Fruit fly (Drosophila melanogaster) whole organism, embryonic: ENCODE data around the gene bin.

Experiments
- Ada2b ChIP-seq: fragments of 200-800 bp; sonication (Bioruptor generic); IDR thresholded peaks from 2 replicates; pipeline ENCODE4 v1.3.6; 2022; ENCODE audit warnings: missing biosample characterization, missing genetic modification characterization
- Atf-2 ChIP-seq: fragments of 200-800 bp; sonication (Bioruptor generic); optimal IDR thresholded peaks from 2 replicates; lab custom pipeline; 2016; ENCODE audit warnings: missing biosample characterization, missing genetic modification characterization
- CG10321 ChIP-seq: fragments of 200-800 bp; sonication (Bioruptor generic); IDR thresholded peaks from 2 replicates; pipeline ENCODE4 v1.3.6; 2022; ENCODE audit warnings: missing biosample characterization, missing genetic modification characterization
- CG10366 ChIP-seq: fragments of 200-800 bp; sonication (Bioruptor generic); IDR thresholded peaks from 2 replicates; pipeline ENCODE4 v1.3.6; 2022; ENCODE audit warnings: missing biosample characterization, missing genetic modification characterization
- CG10462 ChIP-seq: fragments of 200-800 bp; sonication (Bioruptor generic); optimal IDR thresholded peaks from 2 replicates; lab custom pipeline; 2016; ENCODE audit warnings: missing biosample characterization, missing genetic modification characterization
- CG10543 ChIP-seq: fragments of 200-800 bp; sonication (Bioruptor generic); optimal IDR thresholded peaks from 3 replicates; lab custom pipeline; 2017; ENCODE audit warnings: missing biosample characterization, mild to moderate bottlenecking, missing genetic modification characterization, moderate library complexity
- CG11093 ChIP-seq: fragments of 200-800 bp; sonication (Bioruptor generic); IDR thresholded peaks from 3 replicates; pipeline ENCODE4 v1.3.6; 2022; ENCODE audit warnings: missing biosample characterization, missing genetic modification characterization
- CG14667 ChIP-seq: fragments of 200-800 bp; sonication (Bioruptor generic); IDR thresholded peaks from 2 replicates; pipeline ENCODE4 v1.3.6; 2022; ENCODE audit warnings: missing biosample characterization, missing genetic modification characterization
- CG14965 ChIP-seq: fragments of 200-800 bp; sonication (Bioruptor generic); optimal IDR thresholded peaks from 2 replicates; lab custom pipeline; 2016; ENCODE audit warnings: missing biosample characterization, missing genetic modification characterization, borderline replicate concordance
- CG1832 ChIP-seq: fragments of 200-800 bp; sonication (Bioruptor generic); optimal IDR thresholded peaks from 2 replicates; lab custom pipeline; 2017; ENCODE audit warnings: missing biosample characterization, mild to moderate bottlenecking, missing genetic modification characterization, inconsistent platforms
- CG18476 ChIP-seq: fragments of 200-800 bp; sonication (Bioruptor generic); optimal IDR thresholded peaks from 2 replicates; lab custom pipeline; 2016; ENCODE audit warnings: missing biosample characterization, mild to moderate bottlenecking, missing genetic modification characterization
- CG2199 ChIP-seq: fragments of 200-800 bp; sonication (Bioruptor generic); IDR thresholded peaks from 3 replicates; pipeline ENCODE4 v1.3.6; 2022; ENCODE audit warnings: missing biosample characterization, missing genetic modification characterization
- CG30431 ChIP-seq: fragments of 200-800 bp; sonication (Bioruptor generic); optimal IDR thresholded peaks from 2 replicates; lab custom pipeline; 2017; ENCODE audit warnings: missing biosample characterization, missing genetic modification characterization
- CG33213 ChIP-seq: fragments of 200-800 bp; sonication (Bioruptor generic); optimal IDR thresholded peaks from 3 replicates; lab custom pipeline; 2016; ENCODE audit warnings: missing biosample characterization, missing genetic modification characterization
- CG3847 ChIP-seq: fragments of 200-800 bp; sonication (Bioruptor generic); IDR thresholded peaks from 2 replicates; pipeline ENCODE4 v1.3.6; 2022; ENCODE audit warnings: missing biosample characterization, missing genetic modification characterization
- CG4360 ChIP-seq: fragments of 200-800 bp; sonication (Bioruptor generic); IDR thresholded peaks from 2 replicates; pipeline ENCODE4 v1.3.6; 2022; ENCODE audit warnings: missing biosample characterization, missing genetic modification characterization
- CG4730 ChIP-seq: fragments of 200-800 bp; sonication (Bioruptor generic); IDR thresholded peaks from 2 replicates; pipeline ENCODE4 v1.3.6; 2022; ENCODE audit warnings: missing biosample characterization, missing genetic modification characterization
- CG8478 ChIP-seq: fragments of >200 bp; optimal IDR thresholded peaks from 2 replicates; lab custom pipeline; 2018
- CG8924 ChIP-seq: fragments of 200-800 bp; optimal IDR thresholded peaks from 3 replicates; lab custom pipeline; 2019; ENCODE audit warnings: missing biosample characterization, mild to moderate bottlenecking, missing genetic modification characterization, moderate library complexity
- CG9437 ChIP-seq: fragments of 200-800 bp; sonication (Bioruptor generic); optimal IDR thresholded peaks from 2 replicates; lab custom pipeline; 2018; ENCODE audit warnings: missing biosample characterization, mild to moderate bottlenecking, missing genetic modification characterization
- CG9817 ChIP-seq: fragments of 200-800 bp; sonication (Bioruptor generic); optimal IDR thresholded peaks from 2 replicates; lab custom pipeline; 2018; ENCODE audit warnings: missing biosample characterization, mild to moderate bottlenecking, missing genetic modification characterization, moderate library complexity
- CG9932 ChIP-seq: fragments of 200-800 bp; sonication (Bioruptor generic); IDR thresholded peaks from 2 replicates; pipeline ENCODE4 v1.3.6; 2022; ENCODE audit warnings: missing biosample characterization, missing genetic modification characterization
- Dbx ChIP-seq: fragments of 200-800 bp; sonication (Bioruptor generic); IDR thresholded peaks from 3 replicates; pipeline ENCODE4 v1.3.6; 2022; ENCODE audit warnings: missing biosample characterization, missing genetic modification characterization
- Deaf1 ChIP-seq: fragments of 200-800 bp; optimal IDR thresholded peaks from 3 replicates; lab custom pipeline; 2019; ENCODE audit warnings: missing biosample characterization, mild to moderate bottlenecking, missing genetic modification characterization, moderate library complexity
- Dref ChIP-seq: fragments of 200-800 bp; sonication (Bioruptor generic); IDR thresholded peaks from 2 replicates; pipeline ENCODE4 v1.3.6; 2022; ENCODE audit warnings: missing biosample characterization, missing genetic modification characterization
- E2f1 ChIP-seq: fragments of 200-800 bp; sonication (Bioruptor generic); IDR thresholded peaks from 2 replicates; pipeline ENCODE4 v1.3.6; 2022; ENCODE audit warnings: missing biosample characterization, missing genetic modification characterization
- Hr78 ChIP-seq, 2 experiments: fragments of 200-800 bp in 1 of 2; fragments of >200 bp in 1 of 2; sonication (Bioruptor generic) in 1 of 2; optimal IDR thresholded peaks; 2 replicates each; lab custom pipeline; 2017 to 2019; ENCODE audit warnings: missing biosample characterization in 2 of 2, missing genetic modification characterization in 2 of 2, mild to moderate bottlenecking in 1 of 2, moderate library complexity in 1 of 2
- Lhr ChIP-seq: fragments of 200-800 bp; sonication (Bioruptor generic); optimal IDR thresholded peaks from 3 replicates; lab custom pipeline; 2017; ENCODE audit warnings: mild to moderate bottlenecking, missing biosample characterization, missing genetic modification reagents, missing genetic modification characterization
- Nf-YB ChIP-seq: fragments of 200-800 bp; sonication (Bioruptor generic); optimal IDR thresholded peaks from 3 replicates; lab custom pipeline; 2019; ENCODE audit warnings: missing biosample characterization, mild to moderate bottlenecking, missing genetic modification characterization, moderate library complexity
- Nf-YC ChIP-seq: fragments of 200-800 bp; optimal IDR thresholded peaks from 3 replicates; lab custom pipeline; 2019; ENCODE audit warnings: missing biosample characterization, mild to moderate bottlenecking, missing genetic modification characterization, moderate library complexity
- Oli ChIP-seq: fragments of 200-800 bp; sonication (Bioruptor generic); optimal IDR thresholded peaks from 2 replicates; lab custom pipeline; 2018; ENCODE audit warnings: missing biosample characterization, mild to moderate bottlenecking, missing genetic modification characterization, moderate library complexity
- Xrp1 ChIP-seq: fragments of 200-800 bp; sonication (Bioruptor generic); IDR thresholded peaks from 2 replicates; pipeline ENCODE4 v1.3.6; 2022; ENCODE audit warnings: missing biosample characterization, missing genetic modification characterization
- abd-A ChIP-seq: fragments of 200-800 bp; sonication (Bioruptor generic); optimal IDR thresholded peaks from 3 replicates; lab custom pipeline; 2019; ENCODE audit warnings: missing biosample characterization, mild to moderate bottlenecking, missing genetic modification characterization, moderate library complexity
- ac ChIP-seq: fragments of 200-800 bp; sonication (Bioruptor generic); optimal IDR thresholded peaks from 3 replicates; lab custom pipeline; 2017; ENCODE audit warnings: missing biosample characterization, mild to moderate bottlenecking, missing genetic modification characterization
- chm ChIP-seq: fragments of 200-800 bp; sonication (Bioruptor generic); IDR thresholded peaks from 2 replicates; pipeline ENCODE4 v1.3.6; 2022; ENCODE audit warnings: missing biosample characterization, missing genetic modification characterization
- ci ChIP-seq: fragments of 200-800 bp; sonication (Bioruptor generic); IDR thresholded peaks from 3 replicates; pipeline ENCODE4 v1.3.6; 2022; ENCODE audit warnings: missing biosample characterization, missing genetic modification characterization
- crol ChIP-seq: fragments of 200-800 bp; sonication (Bioruptor generic); IDR thresholded peaks from 2 replicates; pipeline ENCODE4 v1.3.6; 2022; ENCODE audit warnings: missing biosample characterization, missing genetic modification characterization
- cwo ChIP-seq: fragments of 200-800 bp; sonication (Bioruptor generic); optimal IDR thresholded peaks from 3 replicates; lab custom pipeline; 2017; ENCODE audit warnings: missing biosample characterization, missing genetic modification characterization, mild to moderate bottlenecking, moderate library complexity, missing genetic modification reagents
- en ChIP-seq: fragments of 200-800 bp; sonication (Bioruptor generic); optimal IDR thresholded peaks from 2 replicates; lab custom pipeline; 2016; ENCODE audit warnings: missing biosample characterization, missing genetic modification characterization
- gsb ChIP-seq: fragments of 200-800 bp; sonication (Bioruptor generic); IDR thresholded peaks from 2 replicates; pipeline ENCODE4 v1.3.6; 2022; ENCODE audit warnings: missing biosample characterization, missing genetic modification characterization
- ham ChIP-seq: fragments of 200-800 bp; sonication (Bioruptor generic); IDR thresholded peaks from 2 replicates; pipeline ENCODE4 v1.3.6; 2022; ENCODE audit warnings: missing biosample characterization, missing genetic modification characterization
- lmd ChIP-seq: fragments of 200-800 bp; sonication (Bioruptor generic); IDR thresholded peaks from 2 replicates; pipeline ENCODE4 v1.3.6; 2022; ENCODE audit warnings: missing biosample characterization, missing genetic modification characterization
- repo ChIP-seq: fragments of 200-800 bp; sonication (Bioruptor generic); optimal IDR thresholded peaks from 2 replicates; lab custom pipeline; 2016; ENCODE audit warnings: missing biosample characterization, missing genetic modification characterization
- run ChIP-seq: fragments of 200-800 bp; sonication (Bioruptor generic); optimal IDR thresholded peaks from 3 replicates; lab custom pipeline; 2018; ENCODE audit warnings: missing biosample characterization, mild to moderate bottlenecking, missing genetic modification characterization
- schlank ChIP-seq: fragments of 200-800 bp; sonication (Bioruptor generic); optimal IDR thresholded peaks from 2 replicates; lab custom pipeline; 2018; ENCODE audit warnings: missing biosample characterization, mild to moderate bottlenecking, missing genetic modification characterization
- sd ChIP-seq: fragments of 200-800 bp; sonication (Bioruptor generic); optimal IDR thresholded peaks from 3 replicates; lab custom pipeline; 2018; ENCODE audit warnings: missing biosample characterization, mild to moderate bottlenecking, missing genetic modification characterization, moderate library complexity
- sens-2 ChIP-seq: fragments of 200-800 bp; sonication (Bioruptor generic); IDR thresholded peaks from 2 replicates; pipeline ENCODE4 v1.3.6; 2022; ENCODE audit warnings: missing biosample characterization, missing genetic modification characterization
- slbo ChIP-seq: fragments of 200-800 bp; sonication (Bioruptor generic); IDR thresholded peaks from 2 replicates; pipeline ENCODE4 v1.3.6; 2022; ENCODE audit warnings: missing biosample characterization, missing genetic modification characterization
- sr ChIP-seq: fragments of 200-800 bp; sonication (Bioruptor generic); IDR thresholded peaks from 3 replicates; pipeline ENCODE4 v1.3.6; 2022; ENCODE audit warnings: missing biosample characterization, missing genetic modification characterization
- tio ChIP-seq: fragments of 200-800 bp; sonication (Bioruptor generic); optimal IDR thresholded peaks from 2 replicates; lab custom pipeline; 2017; ENCODE audit warnings: missing biosample characterization, missing genetic modification characterization, inconsistent platforms
- twi ChIP-seq: fragments of 200-800 bp; optimal IDR thresholded peaks from 2 replicates; lab custom pipeline; 2019; ENCODE audit warnings: missing biosample characterization, mild to moderate bottlenecking, missing genetic modification characterization, moderate library complexity
- zf30C ChIP-seq: fragments of 200-800 bp; sonication (Bioruptor generic); optimal IDR thresholded peaks from 3 replicates; lab custom pipeline; 2018; ENCODE audit warnings: missing biosample characterization, mild to moderate bottlenecking, missing genetic modification characterization

The bin gene

DNA sequence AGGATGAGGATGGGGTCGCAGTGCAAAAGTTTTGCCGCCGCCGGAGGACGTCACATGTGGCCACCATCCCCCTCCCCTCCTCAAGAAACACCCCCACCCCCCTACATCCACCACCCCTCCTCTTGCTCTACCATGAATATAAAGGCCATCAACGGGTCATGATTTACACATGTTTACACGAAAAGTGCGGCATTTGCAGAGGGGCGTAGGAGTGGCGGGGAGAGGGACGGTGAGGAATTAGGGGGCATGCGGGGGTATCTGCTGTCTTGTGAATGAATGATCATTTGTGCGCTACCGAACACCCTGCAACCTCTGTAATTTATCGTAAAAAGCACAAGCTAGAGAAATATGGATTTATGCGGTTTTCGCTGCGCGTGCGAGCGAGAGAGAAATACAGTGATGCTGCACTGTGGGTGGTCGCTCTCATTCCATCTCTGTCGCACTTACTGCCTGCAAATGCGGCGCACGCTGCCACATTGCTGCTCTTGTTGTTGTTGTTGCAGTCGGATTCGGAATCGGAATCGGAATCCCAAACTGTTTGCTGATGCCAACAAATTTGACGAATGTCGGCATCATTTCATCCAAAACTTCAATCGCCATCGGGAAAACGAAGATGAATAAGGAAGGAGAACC is 9.2 kb upstream of the bin start:
- no peak for TF ChIP-seq Lhr
- TF ChIP-seq crol (GFP tag; lab: Robert Waterston, UW), result peak; percentile 98
- TF ChIP-seq abd-A (tag; lab: Kevin White, UChicago), result peak; percentile 71
- TF ChIP-seq CG14965 (GFP tag; lab: Kevin White, UChicago), result no peak
- peak; percentile 13 for TF ChIP-seq Nf-YC
- peak; percentile 58; the same call in 1 of the 3 replicates for TF ChIP-seq sr (GFP tag; lab: Robert Waterston, UW)
- TF ChIP-seq CG14667 (GFP tag; lab: Robert Waterston, UW), result no peak
- TF ChIP-seq cwo (GFP tag; lab: Kevin White, UChicago), result peak; percentile 53
- no peak for TF ChIP-seq tio (GFP tag; lab: Kevin White, UChicago)
- TF ChIP-seq Nf-YB (GFP tag; lab: Kevin White, UChicago), result peak; percentile 10
- no peak for TF ChIP-seq schlank
- peak in 1 of 2 experiments; percentile 5 for TF ChIP-seq Hr78 (GFP tag; optimal IDR thresholded peaks at IDR 0.05; lab: Kevin White, UChicago)
- TF ChIP-seq CG10321, result peak; percentile 81
- no peak for TF ChIP-seq Oli (tag; lab: Kevin White, UChicago)
- no peak for TF ChIP-seq en
- peak; percentile 71 for TF ChIP-seq CG1832 (GFP tag; lab: Kevin White, UChicago)
- TF ChIP-seq ci, result peak; percentile 80
- TF ChIP-seq Atf-2, result no peak
- TF ChIP-seq CG8478 (lab: Kevin White, UChicago), result peak; percentile 28
- TF ChIP-seq CG4360, result peak; percentile 95
- TF ChIP-seq CG10543 (GFP tag; lab: Kevin White, UChicago), result peak; percentile 38
- 0 out of 3 replicates have a peak, but pooled peaks have one; percentile 52 for TF ChIP-seq CG2199 (GFP tag; lab: Robert Waterston, UW)
- 0 out of 2 replicates have a peak, but pooled peaks have one; percentile 23 for TF ChIP-seq lmd (GFP tag; lab: Robert Waterston, UW)
- no peak for TF ChIP-seq CG30431 (GFP tag; lab: Kevin White, UChicago)
- TF ChIP-seq sd (tag; lab: Kevin White, UChicago), result peak; percentile 10
- TF ChIP-seq CG9437 (GFP tag; lab: Kevin White, UChicago), result no peak
- TF ChIP-seq Deaf1, result peak; percentile 6
- TF ChIP-seq twi (tag; lab: Kevin White, UChicago), result peak; percentile 79
- TF ChIP-seq CG10462 (GFP tag; lab: Kevin White, UChicago), result no peak
- no peak for TF ChIP-seq zf30C (GFP tag; lab: Kevin White, UChicago)

DNA sequence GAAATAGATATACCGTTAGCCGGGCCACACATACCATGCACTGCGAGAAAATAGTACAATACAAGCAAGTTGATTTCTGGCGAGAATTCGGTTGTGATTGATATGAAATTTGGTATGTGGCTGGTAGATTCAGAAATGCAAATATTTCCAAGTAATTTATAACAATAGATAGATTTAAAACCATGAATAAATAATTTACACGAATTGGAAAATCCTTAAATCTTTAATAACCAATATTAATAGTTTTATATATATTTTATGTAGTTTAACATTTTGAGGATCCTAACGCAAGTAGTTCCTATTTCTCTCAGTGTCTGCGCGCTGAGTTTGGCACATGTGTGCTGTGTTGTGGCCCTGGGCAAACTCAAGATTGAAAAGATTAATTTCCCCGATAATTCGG is 8.6 kb upstream of the bin start:
- TF ChIP-seq CG10366 (no peak), repo (no peak), CG33213 (no peak), Ada2b (peak; percentile 60), slbo (no peak), CG18476 (no peak), CG8924 (tag; lab: Kevin White, UChicago) (peak; percentile 68), CG3847 (GFP tag; lab: Robert Waterston, UW) (no peak), gsb (GFP tag; lab: Robert Waterston, UW) (no peak), schlank (no peak), ac (GFP tag; lab: Kevin White, UChicago) (peak; percentile 66), ham (GFP tag; lab: Robert Waterston, UW) (no peak), CG9817 (tag; lab: Kevin White, UChicago) (no peak), CG9932 (GFP tag; lab: Robert Waterston, UW) (no peak), chm (GFP tag; lab: Robert Waterston, UW) (no peak), E2f1 (GFP tag; lab: Robert Waterston, UW) (0 out of 2 replicates have a peak, but pooled peaks have one; percentile 42), CG11093 (GFP tag; lab: Robert Waterston, UW) (no peak), run (tag; lab: Kevin White, UChicago) (no peak), Dref (no peak), CG4730 (GFP tag; lab: Robert Waterston, UW) (no peak), sens-2 (GFP tag; lab: Robert Waterston, UW) (no peak), CG4360 (no peak), Dbx (GFP tag; lab: Robert Waterston, UW) (no peak), Xrp1 (peak; percentile 61)
